Worm (Caenorhabditis elegans) whole organism, midembryonic: ENCODE measurements around the gene F28H6.7.

Experiments
- cog-1 ChIP-seq: sonication (generic microtip); optimal IDR thresholded peaks from 2 replicates; lab custom pipeline; 2016; ENCODE audit warnings: missing genetic modification characterization, missing compliant biosample characterization
- flt-1 ChIP-seq: fragments of 200-800 bp; sonication (Bioruptor generic); IDR thresholded peaks from 2 replicates; pipeline ENCODE4 v1.3.6; 2022; ENCODE audit warnings: missing genetic modification characterization, missing compliant biosample characterization
- klf-2 ChIP-seq: fragments of 200-800 bp; sonication (Bioruptor generic); conservative IDR thresholded peaks from 2 replicates; pipeline ENCODE4 v1.3.6; 2022; ENCODE audit warnings: missing genetic modification reagents, missing genetic modification characterization, missing compliant biosample characterization
- ref-1 ChIP-seq: fragments of 200-800 bp; sonication (Bioruptor generic); conservative IDR thresholded peaks from 2 replicates; pipeline ENCODE4 v1.3.6; 2022; ENCODE audit warnings: missing genetic modification reagents, missing genetic modification characterization, missing compliant biosample characterization
- tab-1 ChIP-seq: fragments of 200-800 bp; sonication (Bioruptor generic); IDR thresholded peaks from 2 replicates; pipeline ENCODE4 v1.3.6; 2022; ENCODE audit warnings: missing genetic modification characterization, missing compliant biosample characterization
- ztf-23 ChIP-seq: fragments of 200-800 bp; sonication (Bioruptor generic); IDR thresholded peaks from 2 replicates; pipeline ENCODE4 v1.3.6; 2022; ENCODE audit warnings: missing genetic modification reagents, missing genetic modification characterization, missing compliant biosample characterization
- ztf-29 ChIP-seq: fragments of 200-800 bp; sonication (Bioruptor generic); IDR thresholded peaks from 2 replicates; pipeline ENCODE4 v1.3.6; 2022; ENCODE audit warnings: missing genetic modification reagents, missing genetic modification characterization, missing compliant biosample characterization

DNA sequence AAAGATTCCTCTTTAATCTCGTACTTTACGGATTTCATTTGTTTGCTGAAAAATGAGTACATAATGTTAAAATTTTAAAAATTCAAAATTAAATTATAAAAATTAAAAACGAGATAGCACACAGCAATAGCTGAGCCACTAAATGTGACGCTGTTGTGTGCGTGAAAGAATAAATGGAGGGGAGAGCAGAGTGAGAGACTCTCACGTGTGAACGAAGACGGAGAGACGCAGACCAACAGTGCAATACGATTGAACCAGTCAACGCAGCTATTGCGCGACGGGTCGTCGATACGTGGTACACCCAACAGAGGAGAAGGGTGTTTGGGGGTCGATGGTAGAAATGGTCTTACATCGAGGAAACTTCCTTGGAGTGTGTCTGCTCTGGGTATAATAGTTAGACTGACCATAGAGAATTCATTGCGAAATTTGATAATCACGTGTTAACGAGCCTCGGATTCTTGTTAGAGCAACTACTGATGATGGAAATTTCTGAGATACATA lies 17.2 kb upstream of the F28H6.7 start, which contains the start of gene F16B12.4:
- TF ChIP-seq flt-1 (GFP tag; lab: Robert Waterston, UW) (no peak), klf-2 (GFP tag; lab: Robert Waterston, UW) (no peak), tab-1 (GFP tag; lab: Robert Waterston, UW) (no peak), ztf-23 (GFP tag; lab: Robert Waterston, UW) (no peak), ztf-29 (GFP tag; lab: Robert Waterston, UW) (no peak), cog-1 (tag; lab: Kevin White, UChicago) (no peak), ref-1 (GFP tag; lab: Robert Waterston, UW) (no peak)
